Fruit fly (Drosophila melanogaster): ENCODE results near the gene Prp6.

The Prp6 gene

dm6 chr3L:18901411-18901810 lies 3.8 kb upstream of the Prp6 start, which contains the start of the genes arx and CG6843 (continued):
- TF ChIP-seq YL-1 (GFP tag; optimal IDR thresholded peaks at IDR 0.05) (peak; percentile 86), trem (tag; optimal IDR thresholded peaks at IDR 0.05) (peak; percentile 70), ems (GFP tag; optimal IDR thresholded peaks at IDR 0.05) (no peak), sim (GFP tag; IDR thresholded peaks at IDR 0.05) (no peak), CG15479 (GFP tag; optimal IDR thresholded peaks at IDR 0.05) (no peak), lov (optimal IDR thresholded peaks at IDR 0.05) (no peak), lov (GFP tag; IDR thresholded peaks at IDR 0.05) (no peak), shn (GFP tag; optimal IDR thresholded peaks at IDR 0.05) (no peak), CG13296 (GFP tag; optimal IDR thresholded peaks at IDR 0.05) (no peak), lab (GFP tag; optimal IDR thresholded peaks at IDR 0.05) (no peak), ro (GFP tag; IDR thresholded peaks at IDR 0.05) (no peak), CG7987 (GFP tag; optimal IDR thresholded peaks at IDR 0.05) (no peak), bcd (GFP tag; optimal IDR thresholded peaks at IDR 0.05) (no peak), tx (GFP tag; optimal IDR thresholded peaks at IDR 0.05) (no peak), CG6272 (GFP tag; IDR thresholded peaks at IDR 0.05) (no peak), CG12299 (tag; optimal IDR thresholded peaks at IDR 0.05) (no peak), CG3995 (GFP tag; optimal IDR thresholded peaks at IDR 0.05) (peak; percentile 89), sob (GFP tag; IDR thresholded peaks at IDR 0.05) (no peak), Lim3 (GFP tag; IDR thresholded peaks at IDR 0.05) (no peak), CG14667 (GFP tag; IDR thresholded peaks at IDR 0.05) (no peak), HLH3B (GFP tag; IDR thresholded peaks at IDR 0.05) (no peak), Aef1 (GFP tag; IDR thresholded peaks at IDR 0.05) (no peak), run (tag; optimal IDR thresholded peaks at IDR 0.05) (no peak), CG15073 (GFP tag; optimal IDR thresholded peaks at IDR 0.05) (no peak), CG2120 (GFP tag; optimal IDR thresholded peaks at IDR 0.05) (peak; percentile 19), sr (GFP tag; IDR thresholded peaks at IDR 0.05) (no peak), crp (GFP tag; optimal IDR thresholded peaks at IDR 0.05) (peak in 1 of 2 experiments; percentile 35), dati (GFP tag; IDR thresholded peaks at IDR 0.05) (no peak), CG16863 (GFP tag; optimal IDR thresholded peaks at IDR 0.05) (no peak), CG13287 (GFP tag; IDR thresholded peaks at IDR 0.05; ENCODE audit: partially characterized antibody) (peak; percentile 96), CG15269 (tag; optimal IDR thresholded peaks at IDR 0.05) (no peak), gro (GFP tag; optimal IDR thresholded peaks at IDR 0.05) (peak; percentile 61), Hmx (GFP tag; optimal IDR thresholded peaks at IDR 0.05) (no peak), h (optimal IDR thresholded peaks at IDR 0.05) (no peak), cad (GFP tag; optimal IDR thresholded peaks at IDR 0.05) (no peak), CG6765 (GFP tag; optimal IDR thresholded peaks at IDR 0.05) (no peak), Abd-B (GFP tag; optimal IDR thresholded peaks at IDR 0.05) (no peak), CG18476 (GFP tag; optimal IDR thresholded peaks at IDR 0.05) (no peak), E2f1 (GFP tag; IDR thresholded peaks at IDR 0.05) (no peak), CG8089 (GFP tag; optimal IDR thresholded peaks at IDR 0.05) (no peak), exex (tag; optimal IDR thresholded peaks at IDR 0.05) (no peak), CG8281 (tag; optimal IDR thresholded peaks at IDR 0.05) (no peak), amos (GFP tag; IDR thresholded peaks at IDR 0.05; ENCODE audit: partially characterized antibody) (peak; percentile 96), ind (GFP tag; optimal IDR thresholded peaks at IDR 0.05) (no peak), CG10543 (GFP tag; optimal IDR thresholded peaks at IDR 0.05) (no peak), dm (GFP tag; optimal IDR thresholded peaks at IDR 0.05) (no peak), CG31441 (GFP tag; IDR thresholded peaks at IDR 0.05) (no peak), CG10979 (tag; optimal IDR thresholded peaks at IDR 0.05) (peak; percentile 9), gsb-n (tag; optimal IDR thresholded peaks at IDR 0.05) (no peak), CG11456 (GFP tag; IDR thresholded peaks at IDR 0.05) (no peak), CG8388 (GFP tag; optimal IDR thresholded peaks at IDR 0.05) (no peak), CG8290 (GFP tag; optimal IDR thresholded peaks at IDR 0.05) (no peak), CG8290 (tag; optimal IDR thresholded peaks at IDR 0.05) (no peak)

Measured in whole organism, embryonic.